Fruit fly (Drosophila melanogaster) whole organism, embryonic: ENCODE data around the gene CG33647.

Source experiments
- Aef1 ChIP-seq: fragments of 200-800 bp; sonication (Bioruptor generic); IDR thresholded peaks from 3 replicates; pipeline ENCODE4 v1.3.6; 2022; ENCODE audit warnings: missing biosample characterization, missing genetic modification characterization
- Asciz ChIP-seq: fragments of 200-800 bp; sonication (Bioruptor generic); optimal IDR thresholded peaks from 2 replicates; lab custom pipeline; 2017; ENCODE audit warnings: missing biosample characterization, mild to moderate bottlenecking, missing genetic modification characterization, missing genetic modification reagents
- CG10366 ChIP-seq: fragments of 200-800 bp; sonication (Bioruptor generic); IDR thresholded peaks from 2 replicates; pipeline ENCODE4 v1.3.6; 2022; ENCODE audit warnings: missing biosample characterization, missing genetic modification characterization
- CG10431 ChIP-seq: fragments of 200-800 bp; sonication (Bioruptor generic); optimal IDR thresholded peaks from 3 replicates; lab custom pipeline; 2018; ENCODE audit warnings: missing biosample characterization, mild to moderate bottlenecking, missing genetic modification characterization
- CG13894 ChIP-seq: fragments of 200-800 bp; sonication (Bioruptor generic); optimal IDR thresholded peaks from 3 replicates; lab custom pipeline; 2018; ENCODE audit warnings: missing biosample characterization, mild to moderate bottlenecking, missing genetic modification characterization, moderate library complexity
- CG14014 ChIP-seq: fragments of 200-800 bp; sonication (Bioruptor generic); IDR thresholded peaks from 2 replicates; pipeline ENCODE4 v1.3.6; 2022; ENCODE audit warnings: missing biosample characterization, missing genetic modification characterization
- CG15269 ChIP-seq: fragments of 200-800 bp; sonication (Bioruptor generic); optimal IDR thresholded peaks from 2 replicates; lab custom pipeline; 2018; ENCODE audit warnings: missing biosample characterization, mild to moderate bottlenecking, missing genetic modification characterization, moderate library complexity
- CG1832 ChIP-seq: fragments of 200-800 bp; sonication (Bioruptor generic); optimal IDR thresholded peaks from 2 replicates; lab custom pipeline; 2017; ENCODE audit warnings: missing biosample characterization, mild to moderate bottlenecking, missing genetic modification characterization, inconsistent platforms
- CG18599 ChIP-seq: fragments of 200-800 bp; sonication (Bioruptor generic); optimal IDR thresholded peaks from 3 replicates; lab custom pipeline; 2017; ENCODE audit warnings: missing biosample characterization, missing genetic modification characterization, mild to moderate bottlenecking, moderate library complexity, missing genetic modification reagents
- CG18619 ChIP-seq: fragments of 200-800 bp; sonication (Bioruptor generic); optimal IDR thresholded peaks from 3 replicates; lab custom pipeline; 2017; ENCODE audit warnings: missing biosample characterization, mild to moderate bottlenecking, missing genetic modification characterization
- CG2129 ChIP-seq: fragments of 200-800 bp; sonication (Bioruptor generic); IDR thresholded peaks from 2 replicates; pipeline ENCODE4 v1.3.6; 2022; ENCODE audit warnings: missing biosample characterization, missing genetic modification characterization; ENCODE audit not compliant: partially characterized antibody
- CG2202 ChIP-seq: fragments of 200-800 bp; sonication (Bioruptor generic); optimal IDR thresholded peaks from 2 replicates; lab custom pipeline; 2018; ENCODE audit warnings: missing biosample characterization, mild to moderate bottlenecking, missing genetic modification characterization
- CG3065 ChIP-seq: fragments of 200-800 bp; sonication (Bioruptor generic); optimal IDR thresholded peaks from 2 replicates; lab custom pipeline; 2016; ENCODE audit warnings: missing biosample characterization, missing genetic modification characterization
- CG31388 ChIP-seq: fragments of 200-800 bp; sonication (Bioruptor generic); optimal IDR thresholded peaks from 2 replicates; lab custom pipeline; 2016; ENCODE audit warnings: missing biosample characterization, missing genetic modification characterization
- CG4820 ChIP-seq: fragments of 200-800 bp; sonication (Bioruptor generic); optimal IDR thresholded peaks from 3 replicates; lab custom pipeline; 2016; ENCODE audit warnings: missing biosample characterization, missing genetic modification characterization
- CG6254 ChIP-seq: fragments of 200-800 bp; sonication (Bioruptor generic); optimal IDR thresholded peaks from 3 replicates; lab custom pipeline; 2017; ENCODE audit warnings: mild to moderate bottlenecking, missing biosample characterization, missing genetic modification reagents, missing genetic modification characterization
- CG6689 ChIP-seq: fragments of 200-800 bp; sonication (Bioruptor generic); IDR thresholded peaks from 2 replicates; pipeline ENCODE4 v1.3.6; 2022; ENCODE audit warnings: missing biosample characterization, missing genetic modification characterization
- CG6854 ChIP-seq: fragments of 200-800 bp; sonication (Bioruptor generic); optimal IDR thresholded peaks from 3 replicates; lab custom pipeline; 2017; ENCODE audit warnings: missing biosample characterization, mild to moderate bottlenecking, missing genetic modification characterization
- Chrac-16 ChIP-seq: fragments of 200-800 bp; sonication (Bioruptor generic); optimal IDR thresholded peaks from 3 replicates; lab custom pipeline; 2016; ENCODE audit warnings: missing biosample characterization, missing genetic modification characterization
- Dip2 ChIP-seq: fragments of 200-800 bp; sonication (Bioruptor generic); IDR thresholded peaks from 2 replicates; pipeline ENCODE4 v1.3.6; 2022; ENCODE audit warnings: missing biosample characterization, missing genetic modification characterization
- Elba2 ChIP-seq: fragments of 200-800 bp; sonication (Bioruptor generic); optimal IDR thresholded peaks from 3 replicates; lab custom pipeline; 2016; ENCODE audit warnings: missing biosample characterization, missing genetic modification characterization
- GATAe ChIP-seq: fragments of 200-800 bp; sonication (Bioruptor generic); conservative IDR thresholded peaks from 2 replicates; pipeline ENCODE4 v1.3.6; 2022; ENCODE audit warnings: missing biosample characterization, missing genetic modification characterization
- Gsc ChIP-seq: fragments of 200-800 bp; sonication (Bioruptor generic); IDR thresholded peaks from 2 replicates; pipeline ENCODE4 v1.3.6; 2022; ENCODE audit warnings: missing biosample characterization, missing genetic modification characterization
- HLH3B ChIP-seq: fragments of 200-800 bp; sonication (Bioruptor generic); IDR thresholded peaks from 2 replicates; pipeline ENCODE4 v1.3.6; 2022; ENCODE audit warnings: missing biosample characterization, missing genetic modification characterization
- HmgZ ChIP-seq: fragments of 200-800 bp; sonication (Bioruptor generic); optimal IDR thresholded peaks from 2 replicates; lab custom pipeline; 2018; ENCODE audit warnings: missing biosample characterization, mild to moderate bottlenecking, missing genetic modification characterization
- Scr ChIP-seq: fragments of 200-800 bp; sonication (Bioruptor generic); IDR thresholded peaks from 2 replicates; pipeline ENCODE4 v1.3.6; 2022; ENCODE audit warnings: missing biosample characterization, missing genetic modification characterization; ENCODE audit not compliant: partially characterized antibody
- Usf ChIP-seq: fragments of 200-800 bp; sonication (Bioruptor generic); optimal IDR thresholded peaks from 2 replicates; lab custom pipeline; 2017; ENCODE audit warnings: missing genotype, missing biosample characterization, missing genetic modification characterization
- Vsx1 ChIP-seq: fragments of 200-800 bp; sonication (Bioruptor generic); optimal IDR thresholded peaks from 2 replicates; lab custom pipeline; 2017; ENCODE audit warnings: missing biosample characterization, mild to moderate bottlenecking, missing genetic modification characterization, missing genetic modification reagents
- ab ChIP-seq: fragments of 200-800 bp; sonication (Bioruptor generic); optimal IDR thresholded peaks from 2 replicates; lab custom pipeline; 2016; ENCODE audit warnings: missing biosample characterization, missing genetic modification characterization
- amos ChIP-seq: fragments of 200-800 bp; sonication (Bioruptor generic); IDR thresholded peaks from 2 replicates; pipeline ENCODE4 v1.3.6; 2022; ENCODE audit warnings: missing biosample characterization, missing genetic modification characterization; ENCODE audit not compliant: partially characterized antibody
- bigmax ChIP-seq: fragments of 200-800 bp; sonication (Bioruptor generic); optimal IDR thresholded peaks from 2 replicates; lab custom pipeline; 2018; ENCODE audit warnings: missing biosample characterization, mild to moderate bottlenecking, missing genetic modification characterization
- btn ChIP-seq: fragments of 200-800 bp; sonication (Bioruptor generic); optimal IDR thresholded peaks from 2 replicates; lab custom pipeline; 2016; ENCODE audit warnings: missing biosample characterization, missing genetic modification characterization
- chinmo ChIP-seq: fragments of 200-800 bp; sonication (Bioruptor generic); IDR thresholded peaks from 4 replicates; pipeline ENCODE4 v1.3.6; 2022; ENCODE audit warnings: missing biosample characterization, missing genetic modification characterization; ENCODE audit not compliant: partially characterized antibody
- crol ChIP-seq: fragments of 200-800 bp; sonication (Bioruptor generic); IDR thresholded peaks from 2 replicates; pipeline ENCODE4 v1.3.6; 2022; ENCODE audit warnings: missing biosample characterization, missing genetic modification characterization
- dan ChIP-seq: fragments of 200-800 bp; sonication (Bioruptor generic); IDR thresholded peaks from 2 replicates; pipeline ENCODE4 v1.3.6; 2022; ENCODE audit warnings: missing biosample characterization, missing genetic modification characterization
- disco-r ChIP-seq: fragments of 200-800 bp; sonication (Bioruptor generic); optimal IDR thresholded peaks from 2 replicates; lab custom pipeline; 2016; ENCODE audit warnings: missing biosample characterization, missing genetic modification characterization
- dmrt11E ChIP-seq: fragments of 200-800 bp; sonication (Bioruptor generic); optimal IDR thresholded peaks from 3 replicates; lab custom pipeline; 2018; ENCODE audit warnings: missing biosample characterization, mild to moderate bottlenecking, missing genetic modification characterization, moderate library complexity
- gfzf ChIP-seq: fragments of 200-800 bp; sonication (Bioruptor generic); optimal IDR thresholded peaks from 2 replicates; lab custom pipeline; 2016; ENCODE audit warnings: missing biosample characterization, mild to moderate bottlenecking, missing genetic modification characterization, moderate library complexity
- grn ChIP-seq: fragments of 200-800 bp; sonication (Bioruptor generic); optimal IDR thresholded peaks from 3 replicates; lab custom pipeline; 2017; ENCODE audit warnings: missing biosample characterization, missing genetic modification characterization
- hkb ChIP-seq, 2 experiments: fragments of 200-800 bp in 1 of 2; fragments of >200 bp in 1 of 2; sonication (Bioruptor generic) in 1 of 2; IDR thresholded peaks in 1 of 2; optimal IDR thresholded peaks in 1 of 2; 2 replicates each; pipeline versions ENCODE4 v1.3.6 to Lab custom; 2017 to 2022; ENCODE audit warnings: missing biosample characterization in 1 of 2, missing genetic modification characterization in 1 of 2
- lilli ChIP-seq: fragments of 200-800 bp; sonication (Bioruptor generic); optimal IDR thresholded peaks from 3 replicates; lab custom pipeline; 2016; ENCODE audit warnings: missing biosample characterization, missing genetic modification characterization
- nerfin-1 ChIP-seq: fragments of 200-800 bp; sonication (Bioruptor generic); optimal IDR thresholded peaks from 3 replicates; lab custom pipeline; 2019; ENCODE audit warnings: missing biosample characterization, mild to moderate bottlenecking, missing genetic modification characterization, moderate library complexity
- pfk ChIP-seq: fragments of 200-800 bp; sonication (Bioruptor generic); optimal IDR thresholded peaks from 2 replicates; lab custom pipeline; 2018; ENCODE audit warnings: missing biosample characterization, mild to moderate bottlenecking, missing genetic modification characterization, moderate library complexity
- salm ChIP-seq: fragments of 200-800 bp; sonication (Bioruptor generic); optimal IDR thresholded peaks from 2 replicates; lab custom pipeline; 2018; ENCODE audit warnings: missing biosample characterization, mild to moderate bottlenecking, missing genetic modification characterization
- sens-2 ChIP-seq: fragments of 200-800 bp; sonication (Bioruptor generic); IDR thresholded peaks from 2 replicates; pipeline ENCODE4 v1.3.6; 2022; ENCODE audit warnings: missing biosample characterization, missing genetic modification characterization
- sima ChIP-seq: fragments of 200-800 bp; sonication (Bioruptor generic); optimal IDR thresholded peaks from 2 replicates; lab custom pipeline; 2016; ENCODE audit warnings: missing biosample characterization, missing genetic modification characterization
- vnd ChIP-seq: fragments of 200-800 bp; sonication (Bioruptor generic); IDR thresholded peaks from 3 replicates; pipeline ENCODE4 v1.3.6; 2022; ENCODE audit warnings: missing biosample characterization, missing genetic modification characterization; ENCODE audit not compliant: partially characterized antibody
- yki ChIP-seq: fragments of >200 bp; optimal IDR thresholded peaks from 3 replicates; lab custom pipeline; 2018
- z ChIP-seq: fragments of 200-800 bp; sonication (Bioruptor generic); IDR thresholded peaks from 3 replicates; pipeline ENCODE4 v1.3.6; 2022; ENCODE audit warnings: missing biosample characterization, missing genetic modification characterization
- zen ChIP-seq: fragments of 200-800 bp; sonication (Bioruptor generic); optimal IDR thresholded peaks from 3 replicates; lab custom pipeline; 2018; ENCODE audit warnings: missing biosample characterization, mild to moderate bottlenecking, missing genetic modification characterization, moderate library complexity

Gene CG33647

dm6 chr3L:19268720-19269401 lies 32.7 kb downstream of the CG33647 start, which contains the start of the genes Aldh7A1 and CG14085 (continued):
- no peak for TF ChIP-seq Usf (GFP tag; lab: Kevin White, UChicago)
- no peak for TF ChIP-seq CG6854 (GFP tag; lab: Kevin White, UChicago)
- TF ChIP-seq CG18599 (GFP tag; lab: Kevin White, UChicago) = peak; percentile 40
- TF ChIP-seq CG2129 (GFP tag; lab: Robert Waterston, UW) = no peak
- TF ChIP-seq amos = no peak
- no peak for TF ChIP-seq CG10366
- no peak for TF ChIP-seq Elba2
- TF ChIP-seq HmgZ (tag; lab: Kevin White, UChicago) = peak; percentile 72
- TF ChIP-seq btn (GFP tag; lab: Kevin White, UChicago) = no peak
- TF ChIP-seq chinmo (GFP tag; lab: Robert Waterston, UW) = peak; percentile 92; the same call in 3 of the 4 replicates
- no peak for TF ChIP-seq Chrac-16 (GFP tag; lab: Kevin White, UChicago)
- peak; percentile 95 for TF ChIP-seq GATAe (GFP tag; lab: Robert Waterston, UW)
- no peak for TF ChIP-seq dmrt11E
- no peak for TF ChIP-seq Vsx1
- no peak for TF ChIP-seq hkb (optimal IDR thresholded peaks at IDR 0.05; lab: Kevin White, UChicago)
- no peak for TF ChIP-seq hkb (GFP tag; IDR thresholded peaks at IDR 0.05; lab: Robert Waterston, UW)
- no peak for TF ChIP-seq sens-2 (GFP tag; lab: Robert Waterston, UW)
- no peak for TF ChIP-seq Dip2 (GFP tag; lab: Robert Waterston, UW)
- TF ChIP-seq CG10431 (GFP tag; lab: Kevin White, UChicago) = no peak
- TF ChIP-seq dan (GFP tag; lab: Robert Waterston, UW) = no peak
- TF ChIP-seq disco-r (GFP tag; lab: Kevin White, UChicago) = no peak
- TF ChIP-seq CG6689 = no peak
- no peak for TF ChIP-seq Aef1 (GFP tag; lab: Robert Waterston, UW)
- no peak for TF ChIP-seq Asciz (GFP tag; lab: Kevin White, UChicago)
- TF ChIP-seq HLH3B (GFP tag; lab: Robert Waterston, UW) = no peak
- TF ChIP-seq grn = peak; percentile 96
- no peak for TF ChIP-seq lilli (GFP tag; lab: Kevin White, UChicago)
- no peak for TF ChIP-seq CG2202 (tag; lab: Kevin White, UChicago)
- TF ChIP-seq CG4820 (GFP tag; lab: Kevin White, UChicago) = no peak
- TF ChIP-seq CG6254 (GFP tag; lab: Kevin White, UChicago) = peak; percentile 18
- no peak for TF ChIP-seq ab (GFP tag; lab: Kevin White, UChicago)
- TF ChIP-seq salm (tag; lab: Kevin White, UChicago) = no peak
- TF ChIP-seq sima (GFP tag; lab: Kevin White, UChicago) = no peak
- no peak for TF ChIP-seq yki (lab: Kevin White, UChicago)
- TF ChIP-seq CG14014 (GFP tag; lab: Robert Waterston, UW) = no peak
- peak; percentile 99 for TF ChIP-seq crol (GFP tag; lab: Robert Waterston, UW)
- TF ChIP-seq zen (tag; lab: Kevin White, UChicago) = no peak
- no peak for TF ChIP-seq CG15269 (tag; lab: Kevin White, UChicago)
- TF ChIP-seq bigmax = no peak
- no peak for TF ChIP-seq nerfin-1 (tag; lab: Kevin White, UChicago)
- no peak for TF ChIP-seq gfzf
- no peak for TF ChIP-seq Scr
- no peak for TF ChIP-seq pfk (GFP tag; lab: Kevin White, UChicago)
- no peak for TF ChIP-seq Gsc (GFP tag; lab: Robert Waterston, UW)
- no peak for TF ChIP-seq z
- TF ChIP-seq CG1832 (GFP tag; lab: Kevin White, UChicago) = no peak
- no peak for TF ChIP-seq CG31388 (GFP tag; lab: Kevin White, UChicago)
- TF ChIP-seq CG3065 (GFP tag; lab: Kevin White, UChicago) = no peak
- TF ChIP-seq CG18619 (GFP tag; lab: Kevin White, UChicago) = no peak
- 0 out of 3 replicates have a peak, but pooled peaks have one; percentile 38 for TF ChIP-seq vnd
- TF ChIP-seq CG13894 (tag; lab: Kevin White, UChicago) = no peak
